Fruit fly (Drosophila melanogaster) whole organism, embryonic: Measurements from ENCODE around the gene rho-5.

Experiments
- Aef1 ChIP-seq: fragments of 200-800 bp; sonication (Bioruptor generic); IDR thresholded peaks from 3 replicates; pipeline ENCODE4 v1.3.6; 2022; ENCODE audit warnings: missing biosample characterization, missing genetic modification characterization
- Bgb ChIP-seq: fragments of 200-800 bp; sonication (Bioruptor generic); IDR thresholded peaks from 2 replicates; pipeline ENCODE4 v1.3.6; 2022; ENCODE audit warnings: missing biosample characterization, missing genetic modification characterization; ENCODE audit not compliant: partially characterized antibody
- Bteb2 ChIP-seq: fragments of 200-800 bp; sonication (Bioruptor generic); optimal IDR thresholded peaks from 2 replicates; lab custom pipeline; 2016; ENCODE audit warnings: missing biosample characterization, missing genetic modification characterization
- CG1024 ChIP-seq: fragments of 200-800 bp; sonication (Bioruptor generic); IDR thresholded peaks from 2 replicates; pipeline ENCODE4 v1.3.6; 2022; ENCODE audit warnings: missing biosample characterization, missing genetic modification characterization
- CG10959 ChIP-seq: fragments of 200-800 bp; sonication (Bioruptor generic); IDR thresholded peaks from 2 replicates; pipeline ENCODE4 v1.3.6; 2022; ENCODE audit warnings: missing biosample characterization, missing genetic modification characterization
- CG11723 ChIP-seq: fragments of 200-800 bp; sonication (Bioruptor generic); optimal IDR thresholded peaks from 2 replicates; lab custom pipeline; 2017; ENCODE audit warnings: missing biosample characterization, mild to moderate bottlenecking, missing genetic modification characterization
- CG12942 ChIP-seq: fragments of 200-800 bp; sonication (Bioruptor generic); optimal IDR thresholded peaks from 3 replicates; lab custom pipeline; 2016; ENCODE audit warnings: missing biosample characterization, missing genetic modification characterization
- CG1603 ChIP-seq: fragments of 200-800 bp; sonication (Bioruptor generic); optimal IDR thresholded peaks from 2 replicates; lab custom pipeline; 2019; ENCODE audit warnings: missing biosample characterization, mild to moderate bottlenecking, missing genetic modification characterization, moderate library complexity
- CG17802 ChIP-seq: fragments of 200-800 bp; sonication (Bioruptor generic); optimal IDR thresholded peaks from 2 replicates; lab custom pipeline; 2018; ENCODE audit warnings: missing biosample characterization, mild to moderate bottlenecking, missing genetic modification characterization, moderate library complexity
- CG2712 ChIP-seq: fragments of 200-800 bp; optimal IDR thresholded peaks from 3 replicates; lab custom pipeline; 2019; ENCODE audit warnings: missing biosample characterization, mild to moderate bottlenecking, missing genetic modification characterization, moderate library complexity
- CG31224 ChIP-seq: fragments of 200-800 bp; sonication (Bioruptor generic); IDR thresholded peaks from 2 replicates; pipeline ENCODE4 v1.3.6; 2022; ENCODE audit warnings: missing biosample characterization, missing genetic modification characterization
- CG33213 ChIP-seq: fragments of 200-800 bp; sonication (Bioruptor generic); optimal IDR thresholded peaks from 3 replicates; lab custom pipeline; 2016; ENCODE audit warnings: missing biosample characterization, missing genetic modification characterization
- CG6791 ChIP-seq: fragments of 200-800 bp; sonication (Bioruptor generic); IDR thresholded peaks from 3 replicates; pipeline ENCODE4 v1.3.6; 2022; ENCODE audit warnings: missing biosample characterization, missing genetic modification characterization; ENCODE audit not compliant: partially characterized antibody
- Chrac-16 ChIP-seq: fragments of 200-800 bp; sonication (Bioruptor generic); optimal IDR thresholded peaks from 3 replicates; lab custom pipeline; 2016; ENCODE audit warnings: missing biosample characterization, missing genetic modification characterization
- D19B ChIP-seq: fragments of 200-800 bp; sonication (Bioruptor generic); optimal IDR thresholded peaks from 2 replicates; lab custom pipeline; 2017; ENCODE audit warnings: missing biosample characterization, mild to moderate bottlenecking, missing genetic modification characterization
- Dad ChIP-seq: fragments of 200-800 bp; sonication (Bioruptor generic); optimal IDR thresholded peaks from 3 replicates; lab custom pipeline; 2016; ENCODE audit warnings: missing biosample characterization, missing genetic modification characterization
- Dref ChIP-seq: fragments of 200-800 bp; sonication (Bioruptor generic); IDR thresholded peaks from 2 replicates; pipeline ENCODE4 v1.3.6; 2022; ENCODE audit warnings: missing biosample characterization, missing genetic modification characterization
- E2f2 ChIP-seq: fragments of 200-800 bp; sonication (Bioruptor generic); IDR thresholded peaks from 2 replicates; pipeline ENCODE4 v1.3.6; 2022; ENCODE audit warnings: missing biosample characterization, missing genetic modification characterization
- Eip74EF ChIP-seq, 2 experiments: fragments of 200-800 bp in 1 of 2; fragments of >200 bp in 1 of 2; sonication (Bioruptor generic) in 1 of 2; optimal IDR thresholded peaks; 2 replicates each; lab custom pipeline; 2017 to 2019; ENCODE audit warnings: missing biosample characterization in 2 of 2, missing genetic modification characterization in 2 of 2, mild to moderate bottlenecking in 1 of 2, moderate library complexity in 1 of 2
- Elba2 ChIP-seq: fragments of 200-800 bp; sonication (Bioruptor generic); optimal IDR thresholded peaks from 3 replicates; lab custom pipeline; 2016; ENCODE audit warnings: missing biosample characterization, missing genetic modification characterization
- Fer1 ChIP-seq: fragments of 200-800 bp; sonication (Bioruptor generic); optimal IDR thresholded peaks from 2 replicates; lab custom pipeline; 2017; ENCODE audit warnings: missing biosample characterization, mild to moderate bottlenecking, missing genetic modification characterization
- Fer2 ChIP-seq: fragments of 200-800 bp; sonication (Bioruptor generic); optimal IDR thresholded peaks from 2 replicates; lab custom pipeline; 2018; ENCODE audit warnings: missing biosample characterization, mild to moderate bottlenecking, missing genetic modification characterization, moderate library complexity
- Fer3 ChIP-seq: fragments of 200-800 bp; sonication (Bioruptor generic); optimal IDR thresholded peaks from 2 replicates; lab custom pipeline; 2018; ENCODE audit warnings: missing biosample characterization, mild to moderate bottlenecking, missing genetic modification characterization, moderate library complexity
- H15 ChIP-seq: fragments of 200-800 bp; sonication (Bioruptor generic); IDR thresholded peaks from 3 replicates; pipeline ENCODE4 v1.3.6; 2022; ENCODE audit warnings: missing biosample characterization, missing genetic modification characterization
- HLH3B ChIP-seq: fragments of 200-800 bp; sonication (Bioruptor generic); IDR thresholded peaks from 2 replicates; pipeline ENCODE4 v1.3.6; 2022; ENCODE audit warnings: missing biosample characterization, missing genetic modification characterization
- HmgD ChIP-seq: fragments of 200-800 bp; sonication (Bioruptor generic); optimal IDR thresholded peaks from 3 replicates; lab custom pipeline; 2016; ENCODE audit warnings: missing biosample characterization, missing genetic modification characterization
- Hr51 ChIP-seq, 2 experiments: fragments of 200-800 bp; sonication (Bioruptor generic); optimal IDR thresholded peaks; 2 replicates in 1 of 2; 3 replicates in 1 of 2; lab custom pipeline; 2016 to 2018; ENCODE audit warnings: missing biosample characterization in 2 of 2, missing genetic modification characterization in 2 of 2, mild to moderate bottlenecking in 1 of 2, moderate library complexity in 1 of 2
- MBD-R2 ChIP-seq: fragments of 200-800 bp; sonication (Bioruptor generic); IDR thresholded peaks from 2 replicates; pipeline ENCODE4 v1.3.6; 2022; ENCODE audit warnings: missing biosample characterization, missing genetic modification characterization
- MESR4 ChIP-seq: fragments of 200-800 bp; sonication (Bioruptor generic); optimal IDR thresholded peaks from 2 replicates; lab custom pipeline; 2018; ENCODE audit warnings: missing biosample characterization, mild to moderate bottlenecking, missing genetic modification characterization, moderate library complexity
- Max ChIP-seq: fragments of 200-800 bp; sonication (Bioruptor generic); optimal IDR thresholded peaks from 2 replicates; lab custom pipeline; 2016; ENCODE audit warnings: missing biosample characterization, mild to moderate bottlenecking, missing genetic modification characterization
- Mes4 ChIP-seq: fragments of 200-800 bp; sonication (Bioruptor generic); optimal IDR thresholded peaks from 2 replicates; lab custom pipeline; 2016; ENCODE audit warnings: missing biosample characterization, missing genetic modification characterization
- Nf-YC ChIP-seq: fragments of 200-800 bp; optimal IDR thresholded peaks from 3 replicates; lab custom pipeline; 2019; ENCODE audit warnings: missing biosample characterization, mild to moderate bottlenecking, missing genetic modification characterization, moderate library complexity
- Oli ChIP-seq: fragments of 200-800 bp; sonication (Bioruptor generic); optimal IDR thresholded peaks from 2 replicates; lab custom pipeline; 2018; ENCODE audit warnings: missing biosample characterization, mild to moderate bottlenecking, missing genetic modification characterization, moderate library complexity
- Ptx1 ChIP-seq: fragments of 200-800 bp; sonication (Bioruptor generic); IDR thresholded peaks from 2 replicates; pipeline ENCODE4 v1.3.6; 2022; ENCODE audit warnings: missing biosample characterization, missing genetic modification characterization
- cas ChIP-seq: fragments of 200-800 bp; sonication (Bioruptor generic); IDR thresholded peaks from 2 replicates; pipeline ENCODE4 v1.3.6; 2022; ENCODE audit warnings: missing biosample characterization, missing genetic modification characterization
- corto ChIP-seq: fragments of 200-800 bp; sonication (Bioruptor generic); optimal IDR thresholded peaks from 2 replicates; lab custom pipeline; 2016; ENCODE audit warnings: missing biosample characterization, mild to moderate bottlenecking, missing genetic modification characterization, moderate library complexity
- gem ChIP-seq: fragments of 200-800 bp; sonication (Bioruptor generic); optimal IDR thresholded peaks from 2 replicates; lab custom pipeline; 2019; ENCODE audit warnings: missing biosample characterization, mild to moderate bottlenecking, missing genetic modification characterization, moderate library complexity
- gfzf ChIP-seq: fragments of 200-800 bp; sonication (Bioruptor generic); optimal IDR thresholded peaks from 2 replicates; lab custom pipeline; 2016; ENCODE audit warnings: missing biosample characterization, mild to moderate bottlenecking, missing genetic modification characterization, moderate library complexity
- hb ChIP-seq: fragments of 200-800 bp; sonication (Bioruptor generic); IDR thresholded peaks from 3 replicates; pipeline ENCODE4 v1.3.6; 2022; ENCODE audit warnings: missing biosample characterization, missing genetic modification characterization; ENCODE audit not compliant: partially characterized antibody
- jing ChIP-seq: fragments of 200-800 bp; sonication (Bioruptor generic); optimal IDR thresholded peaks from 2 replicates; lab custom pipeline; 2018; ENCODE audit warnings: missing biosample characterization, mild to moderate bottlenecking, missing genetic modification characterization
- luna ChIP-seq: fragments of 200-800 bp; sonication (Bioruptor generic); optimal IDR thresholded peaks from 2 replicates; lab custom pipeline; 2016; ENCODE audit warnings: missing biosample characterization, missing genetic modification characterization
- nerfin-1 ChIP-seq: fragments of 200-800 bp; sonication (Bioruptor generic); optimal IDR thresholded peaks from 3 replicates; lab custom pipeline; 2019; ENCODE audit warnings: missing biosample characterization, mild to moderate bottlenecking, missing genetic modification characterization, moderate library complexity
- phol ChIP-seq: fragments of 200-800 bp; sonication (Bioruptor generic); optimal IDR thresholded peaks from 3 replicates; lab custom pipeline; 2018; ENCODE audit warnings: missing biosample characterization, mild to moderate bottlenecking, missing genetic modification characterization, moderate library complexity
- run ChIP-seq: fragments of 200-800 bp; sonication (Bioruptor generic); optimal IDR thresholded peaks from 3 replicates; lab custom pipeline; 2018; ENCODE audit warnings: missing biosample characterization, mild to moderate bottlenecking, missing genetic modification characterization
- slbo ChIP-seq: fragments of 200-800 bp; sonication (Bioruptor generic); IDR thresholded peaks from 2 replicates; pipeline ENCODE4 v1.3.6; 2022; ENCODE audit warnings: missing biosample characterization, missing genetic modification characterization
- sob ChIP-seq: fragments of 200-800 bp; sonication (Bioruptor generic); IDR thresholded peaks from 2 replicates; pipeline ENCODE4 v1.3.6; 2022; ENCODE audit warnings: missing biosample characterization, missing genetic modification characterization
- toy ChIP-seq: fragments of 200-800 bp; sonication (Bioruptor generic); IDR thresholded peaks from 2 replicates; pipeline ENCODE4 v1.3.6; 2022; ENCODE audit warnings: missing biosample characterization, missing genetic modification characterization
- vvl ChIP-seq: fragments of 200-800 bp; sonication (Bioruptor generic); IDR thresholded peaks from 2 replicates; pipeline ENCODE4 v1.3.6; 2022; ENCODE audit warnings: missing biosample characterization, missing genetic modification characterization

The rho-5 gene

dm6 chr2L:10422643-10423606 lies 49.2 kb upstream of the rho-5 start, which contains the start of the genes pie and Wdfy2 (continued):
- TF ChIP-seq gem (tag; lab: Kevin White, UChicago) (no peak), Dref (GFP tag; lab: Robert Waterston, UW) (peak; percentile 47), CG33213 (GFP tag; lab: Kevin White, UChicago) (no peak), Bgb (no peak), MBD-R2 (GFP tag; lab: Robert Waterston, UW) (peak; percentile 40; the same call in 1 of the 2 replicates), Bteb2 (GFP tag; lab: Kevin White, UChicago) (no peak), corto (GFP tag; lab: Kevin White, UChicago) (no peak), sob (GFP tag; lab: Robert Waterston, UW) (no peak), MESR4 (GFP tag; lab: Kevin White, UChicago) (peak; percentile 67), CG6791 (GFP tag; lab: Robert Waterston, UW) (no peak), Nf-YC (tag; lab: Kevin White, UChicago) (peak; percentile 1), CG1024 (GFP tag; lab: Robert Waterston, UW) (peak; percentile 89), CG2712 (peak; percentile 21), Fer2 (tag; lab: Kevin White, UChicago) (no peak), HLH3B (GFP tag; lab: Robert Waterston, UW) (no peak), gfzf (GFP tag; lab: Kevin White, UChicago) (peak; percentile 26), CG31224 (GFP tag; lab: Robert Waterston, UW) (no peak), E2f2 (GFP tag; lab: Robert Waterston, UW) (peak; percentile 79), Dad (GFP tag; lab: Kevin White, UChicago) (no peak), CG1603 (tag; lab: Kevin White, UChicago) (peak; percentile 99), jing (GFP tag; lab: Kevin White, UChicago) (no peak), Elba2 (GFP tag; lab: Kevin White, UChicago) (no peak), Max (no peak), Mes4 (GFP tag; lab: Kevin White, UChicago) (no peak), phol (tag; lab: Kevin White, UChicago) (peak; percentile 39), CG10959 (GFP tag; lab: Robert Waterston, UW) (no peak), run (tag; lab: Kevin White, UChicago) (no peak), toy (no peak), H15 (GFP tag; lab: Robert Waterston, UW) (no peak), Fer3 (no peak), Eip74EF (GFP tag; optimal IDR thresholded peaks at IDR 0.05; lab: Kevin White, UChicago) (peak in 1 of 2 experiments; percentile 88), hb (GFP tag; lab: Robert Waterston, UW) (no peak), Chrac-16 (GFP tag; lab: Kevin White, UChicago) (no peak), Oli (no peak), Ptx1 (0 out of 2 replicates have a peak, but pooled peaks have one; percentile 28), CG12942 (no peak), Aef1 (GFP tag; lab: Robert Waterston, UW) (peak; percentile 29; the same call in 1 of the 3 replicates), HmgD (GFP tag; lab: Kevin White, UChicago) (no peak), slbo (GFP tag; lab: Robert Waterston, UW) (0 out of 2 replicates have a peak, but pooled peaks have one; percentile 22), vvl (GFP tag; lab: Robert Waterston, UW) (peak; percentile 12; the same call in 1 of the 2 replicates), nerfin-1 (tag; lab: Kevin White, UChicago) (peak; percentile 2), luna (GFP tag; lab: Kevin White, UChicago) (no peak), Fer1 (GFP tag; lab: Kevin White, UChicago) (no peak), CG11723 (GFP tag; lab: Kevin White, UChicago) (peak; percentile 74), CG17802 (tag; lab: Kevin White, UChicago) (peak; percentile 92), cas (GFP tag; lab: Robert Waterston, UW) (no peak), Hr51 (GFP tag; optimal IDR thresholded peaks at IDR 0.05; lab: Kevin White, UChicago) (no peak), D19B (GFP tag; lab: Kevin White, UChicago) (no peak)
